Fruit fly (Drosophila melanogaster) whole organism, adult: ENCODE results near the gene CenB1A.

ENCODE experiments used
- CG14711 ChIP-seq: fragments of 200-800 bp; sonication (Bioruptor generic); optimal IDR thresholded peaks from 2 replicates; lab custom pipeline; 2018; ENCODE audit warnings: missing biosample characterization, mild to moderate bottlenecking, missing genetic modification characterization, moderate library complexity
- CG1620 ChIP-seq: fragments of 200-800 bp; sonication (Bioruptor generic); optimal IDR thresholded peaks from 2 replicates; lab custom pipeline; 2016; ENCODE audit warnings: missing biosample characterization, missing genetic modification characterization
- CG33017 ChIP-seq: fragments of 200-800 bp; sonication (Bioruptor generic); optimal IDR thresholded peaks from 2 replicates; lab custom pipeline; 2018; ENCODE audit warnings: missing biosample characterization, mild to moderate bottlenecking, missing genetic modification characterization, moderate library complexity
- CG5204 ChIP-seq: fragments of 200-800 bp; sonication (Bioruptor generic); optimal IDR thresholded peaks from 2 replicates; lab custom pipeline; 2016; ENCODE audit warnings: missing biosample characterization, missing genetic modification characterization
- CG7101 ChIP-seq: fragments of 200-800 bp; sonication (Bioruptor generic); optimal IDR thresholded peaks from 2 replicates; lab custom pipeline; 2018; ENCODE audit warnings: missing biosample characterization, mild to moderate bottlenecking, missing genetic modification characterization, moderate library complexity
- Clk ChIP-seq: fragments of 200-800 bp; sonication (Bioruptor generic); optimal IDR thresholded peaks from 2 replicates; lab custom pipeline; 2017; ENCODE audit warnings: missing biosample characterization, missing genetic modification characterization
- Crg-1 ChIP-seq: fragments of 200-800 bp; sonication (Bioruptor generic); optimal IDR thresholded peaks from 2 replicates; lab custom pipeline; 2016; ENCODE audit warnings: missing biosample characterization, missing genetic modification characterization
- cnc ChIP-seq, 2 experiments: fragments of >200 bp; optimal IDR thresholded peaks; 2 replicates each; lab custom pipeline; 2017
- kay ChIP-seq: fragments of 200-800 bp; sonication (Bioruptor generic); peaks from one replicate; lab custom pipeline; 2016; ENCODE audit warnings: missing biosample characterization, missing genetic modification characterization, borderline replicate concordance
- ovo ChIP-seq: fragments of 200-800 bp; sonication (Bioruptor generic); optimal IDR thresholded peaks from 2 replicates; lab custom pipeline; 2016; ENCODE audit warnings: missing biosample characterization, missing genetic modification characterization
- tj ChIP-seq: fragments of 200-800 bp; sonication (Bioruptor generic); optimal IDR thresholded peaks from 3 replicates; lab custom pipeline; 2017; ENCODE audit warnings: missing biosample characterization, mild to moderate bottlenecking, missing genetic modification characterization, moderate library complexity
- toe ChIP-seq: fragments of 200-800 bp; sonication (Bioruptor generic); optimal IDR thresholded peaks from 2 replicates; lab custom pipeline; 2016; ENCODE audit warnings: missing biosample characterization, missing genetic modification characterization

dm6 chr3R:23099233-23099632 lies 19.0 kb upstream of the CenB1A start, which contains the start of gene CG6738:
- TF ChIP-seq cnc (optimal IDR thresholded peaks at IDR 0.05; lab: Kevin White, UChicago) (no peak), CG33017 (tag; lab: Kevin White, UChicago) (no peak), Crg-1 (GFP tag; lab: Kevin White, UChicago) (no peak), toe (no peak), CG1620 (GFP tag; lab: Kevin White, UChicago) (no peak), tj (GFP tag; lab: Kevin White, UChicago) (no peak), CG14711 (tag; lab: Kevin White, UChicago) (no peak), kay (GFP tag; lab: Kevin White, UChicago) (no peak), Clk (GFP tag; lab: Kevin White, UChicago) (no peak), CG5204 (no peak), CG7101 (no peak), ovo (GFP tag; lab: Kevin White, UChicago) (no peak)
